Worm (Caenorhabditis elegans) whole organism, young adult: ENCODE results near the gene rab-1.

Experiments used
- B0019.2 ChIP-seq: fragments of 200-800 bp; sonication (Bioruptor generic); conservative IDR thresholded peaks from 2 replicates; pipeline ENCODE4 v1.3.6; 2022; ENCODE audit warnings: missing genetic modification reagents, missing genetic modification characterization, missing compliant biosample characterization
- C06A6.2 ChIP-seq: fragments of 200-800 bp; sonication (Bioruptor generic); conservative IDR thresholded peaks from 2 replicates; pipeline ENCODE4 v1.3.6; 2022; ENCODE audit warnings: missing genetic modification characterization, missing compliant biosample characterization
- F10E7.11 ChIP-seq: sonication (generic microtip); optimal IDR thresholded peaks from 2 replicates; lab custom pipeline; 2017; ENCODE audit warnings: mild to moderate bottlenecking, missing genetic modification characterization, moderate library complexity, missing compliant biosample characterization
- F49E8.2 ChIP-seq: sonication (generic microtip); optimal IDR thresholded peaks from 3 replicates; lab custom pipeline; 2017; ENCODE audit warnings: missing genetic modification characterization, mild to moderate bottlenecking, missing compliant biosample characterization, antibody characterized with exemption, moderate library complexity; ENCODE audit not compliant: insufficient read depth
- F55B11.4 ChIP-seq: sonication (generic microtip); optimal IDR thresholded peaks from 2 replicates; lab custom pipeline; 2016; ENCODE audit warnings: missing compliant biosample characterization, missing genetic modification characterization, borderline replicate concordance; ENCODE audit not compliant: insufficient read depth
- F57A8.1 ChIP-seq: fragments of 200-800 bp; sonication (Bioruptor generic); optimal IDR thresholded peaks from 2 replicates; lab custom pipeline; 2018; ENCODE audit warnings: mild to moderate bottlenecking, missing genetic modification characterization, moderate library complexity, missing compliant biosample characterization
- K11D2.4 ChIP-seq: fragments of 200-800 bp; sonication (Bioruptor generic); IDR thresholded peaks from 2 replicates; pipeline ENCODE4 v1.3.6; 2022; ENCODE audit warnings: missing genetic modification reagents, missing genetic modification characterization, missing compliant biosample characterization
- T26A5.8 ChIP-seq: sonication (generic microtip); optimal IDR thresholded peaks from 2 replicates; lab custom pipeline; 2016; ENCODE audit warnings: missing genetic modification characterization, missing compliant biosample characterization
- Y53F4B.3 ChIP-seq: fragments of 200-800 bp; sonication (Bioruptor generic); IDR thresholded peaks from 2 replicates; pipeline ENCODE4 v1.3.6; 2022; ENCODE audit warnings: missing genetic modification reagents, missing genetic modification characterization, missing compliant biosample characterization
- Y53G8AR.9 ChIP-seq: fragments of 200-800 bp; sonication (Bioruptor generic); conservative IDR thresholded peaks from 2 replicates; pipeline ENCODE4 v1.3.6; 2022; ENCODE audit warnings: missing genetic modification reagents, missing genetic modification characterization, missing compliant biosample characterization
- Y79H2A.3 ChIP-seq: fragments of 200-800 bp; sonication (Bioruptor generic); conservative IDR thresholded peaks from 2 replicates; pipeline ENCODE4 v1.3.6; 2022; ENCODE audit warnings: missing genetic modification reagents, missing genetic modification characterization, missing compliant biosample characterization
- atf-7 ChIP-seq: sonication (generic microtip); optimal IDR thresholded peaks from 2 replicates; lab custom pipeline; 2017; ENCODE audit warnings: mild to moderate bottlenecking, missing genetic modification characterization, missing compliant biosample characterization
- cebp-1 ChIP-seq, 2 experiments: fragments of 200-800 bp in 1 of 2; sonication (Bioruptor generic) in 1 of 2; sonication (generic microtip) in 1 of 2; IDR thresholded peaks in 1 of 2; optimal IDR thresholded peaks in 1 of 2; 2 replicates each; pipeline versions ENCODE4 v1.3.6 to Lab custom; 2017 to 2022; ENCODE audit warnings: missing compliant biosample characterization in 2 of 2, missing genetic modification characterization in 2 of 2, mild to moderate bottlenecking in 1 of 2, missing genetic modification reagents in 1 of 2, moderate library complexity in 1 of 2
- dox-1 ChIP-seq: fragments of 200-800 bp; sonication (Bioruptor generic); IDR thresholded peaks from 2 replicates; pipeline ENCODE4 v1.3.6; 2022; ENCODE audit warnings: missing genetic modification reagents, missing genetic modification characterization, missing compliant biosample characterization
- dpl-1 ChIP-seq: fragments of 150-350 bp; optimal IDR thresholded peaks from 2 replicates; lab custom pipeline; 2014; ENCODE audit warnings: missing biosample characterization, missing genetic modification reagents, missing genetic modification characterization
- egl-44 ChIP-seq: fragments of 200-800 bp; sonication (Bioruptor generic); IDR thresholded peaks from 2 replicates; pipeline ENCODE4 v1.3.6; 2022; ENCODE audit warnings: missing genetic modification reagents, missing genetic modification characterization, missing compliant biosample characterization
- ets-4 ChIP-seq: fragments of 200-800 bp; sonication (Bioruptor generic); optimal IDR thresholded peaks from 2 replicates; lab custom pipeline; 2018; ENCODE audit warnings: mild to moderate bottlenecking, missing genetic modification characterization, missing compliant biosample characterization
- him-1 ChIP-seq: sonication (generic microtip); optimal IDR thresholded peaks from 2 replicates; lab custom pipeline; 2016; ENCODE audit warnings: missing genotype, missing genetic modification reagents, missing genetic modification characterization, missing compliant biosample characterization
- hsf-1 ChIP-seq: fragments of 200-800 bp; sonication (Bioruptor generic); IDR thresholded peaks from 2 replicates; pipeline ENCODE4 v1.3.6; 2022; ENCODE audit warnings: missing genetic modification reagents, missing genetic modification characterization, missing compliant biosample characterization
- lin-26 ChIP-seq: fragments of 200-800 bp; sonication (Bioruptor generic); IDR thresholded peaks from 2 replicates; pipeline ENCODE4 v1.3.6; 2022; ENCODE audit warnings: missing genetic modification reagents, missing genetic modification characterization, missing compliant biosample characterization
- lin-54 ChIP-seq: fragments of 200-800 bp; sonication (Bioruptor generic); optimal IDR thresholded peaks from 2 replicates; lab custom pipeline; 2018; ENCODE audit warnings: mild to moderate bottlenecking, missing genetic modification characterization, missing compliant biosample characterization
- madf-10 ChIP-seq: sonication (generic microtip); optimal IDR thresholded peaks from 2 replicates; lab custom pipeline; 2016; ENCODE audit warnings: mild to moderate bottlenecking, missing genetic modification characterization, missing compliant biosample characterization
- madf-6 ChIP-seq: fragments of 200-800 bp; sonication (Bioruptor generic); IDR thresholded peaks from 2 replicates; pipeline ENCODE4 v1.3.6; 2022; ENCODE audit warnings: missing genetic modification reagents, missing genetic modification characterization, missing compliant biosample characterization
- nhr-179 ChIP-seq: sonication (generic microtip); optimal IDR thresholded peaks from 2 replicates; lab custom pipeline; 2016; ENCODE audit warnings: mild to moderate bottlenecking, missing genetic modification characterization, missing compliant biosample characterization
- nhr-27 ChIP-seq: fragments of 200-800 bp; sonication (Bioruptor generic); optimal IDR thresholded peaks from 2 replicates; lab custom pipeline; 2018; ENCODE audit warnings: mild to moderate bottlenecking, missing genetic modification characterization, moderate library complexity, missing compliant biosample characterization
- pha-4 ChIP-seq: fragments of 150-350 bp; sonication (generic microtip); optimal IDR thresholded peaks from 2 replicates; lab custom pipeline; 2014; ENCODE audit warnings: missing biosample characterization, missing genetic modification reagents, missing genetic modification characterization
- sea-2 ChIP-seq: fragments of 200-800 bp; sonication (Bioruptor generic); IDR thresholded peaks from 2 replicates; pipeline ENCODE4 v1.3.6; 2022; ENCODE audit warnings: missing genetic modification characterization, missing compliant biosample characterization
- sptf-2 ChIP-seq: fragments of 200-800 bp; sonication (Bioruptor generic); optimal IDR thresholded peaks from 2 replicates; lab custom pipeline; 2018; ENCODE audit warnings: mild to moderate bottlenecking, missing genetic modification characterization, missing compliant biosample characterization
- tbp1 ChIP-seq: fragments of 200-800 bp; sonication (Bioruptor generic); optimal IDR thresholded peaks from 2 replicates; lab custom pipeline; 2018; ENCODE audit warnings: mild to moderate bottlenecking, missing genetic modification characterization, missing compliant biosample characterization
- unc-62 ChIP-seq: fragments of 150-350 bp; optimal IDR thresholded peaks from 2 replicates; lab custom pipeline; 2014; ENCODE audit warnings: missing biosample characterization, missing genetic modification reagents, missing genetic modification characterization
- zfh-2 ChIP-seq: fragments of 200-800 bp; sonication (Bioruptor generic); conservative IDR thresholded peaks from 2 replicates; pipeline ENCODE4 v1.3.6; 2022; ENCODE audit warnings: missing genetic modification reagents, missing genetic modification characterization, missing compliant biosample characterization
- ztf-25 ChIP-seq: fragments of 200-800 bp; sonication (Bioruptor generic); IDR thresholded peaks from 2 replicates; pipeline ENCODE4 v1.3.6; 2022; ENCODE audit warnings: missing genetic modification reagents, missing genetic modification characterization, missing compliant biosample characterization

rab-1 gene

ce11 chrV:1257929-1258328 lies 5.9 kb downstream of the rab-1 start:
- TF ChIP-seq hsf-1 (peak; percentile 93), dox-1 (0 out of 2 replicates have a peak, but pooled peaks have one; percentile 36)

- TF ChIP-seq dox-1 = 0 out of 2 replicates have a peak, but pooled peaks have one; percentile 45
- TF ChIP-seq hsf-1 = peak; percentile 95
These were observed 6.7 kb downstream of the rab-1 start for ce11 chrV:1257054-1257453.

DNA sequence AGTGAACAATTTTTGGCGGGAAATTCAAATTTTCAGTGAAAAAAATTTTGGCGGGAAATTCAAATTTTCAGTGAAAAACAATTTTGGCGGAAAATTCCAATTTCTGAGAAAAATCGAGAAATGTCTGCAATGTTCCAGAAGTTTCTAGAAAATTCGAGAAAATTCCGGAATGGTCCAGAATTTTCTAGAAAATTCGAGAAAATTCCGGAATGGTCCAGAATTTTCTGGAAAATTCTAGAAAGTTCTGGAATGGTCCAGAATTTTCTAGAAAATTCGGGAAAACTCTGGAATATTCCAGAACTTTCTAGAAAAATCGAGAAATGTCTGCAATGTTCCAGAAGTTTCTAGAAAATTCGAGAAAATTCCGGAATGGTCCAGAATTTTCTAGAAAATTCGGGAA lies 7.5 kb downstream of the rab-1 start:
- TF ChIP-seq dox-1 (peak; percentile 64), madf-6 (GFP tag; lab: Robert Waterston, UW) (0 out of 2 replicates have a peak, but pooled peaks have one; percentile 14), hsf-1 (peak; percentile 97)

ce11 chrV:1254769-1255168 lies 9.0 kb downstream of the rab-1 start:
- TF ChIP-seq dox-1 (peak; percentile 36; the same call in 1 of the 2 replicates), hsf-1 (peak; percentile 96)

ce11 chrV:1252794-1253193 lies 11.0 kb downstream of the rab-1 start:
- TF ChIP-seq sptf-2 = no peak
- no peak for TF ChIP-seq pha-4
- no peak for TF ChIP-seq T26A5.8 (tag; lab: Kevin White, UChicago)
- TF ChIP-seq tbp1 = no peak
- no peak for TF ChIP-seq unc-62
- TF ChIP-seq F49E8.2 (tag; lab: Kevin White, UChicago) = no peak
- TF ChIP-seq nhr-179 (tag; lab: Kevin White, UChicago) = no peak
- TF ChIP-seq ztf-25 (GFP tag; lab: Robert Waterston, UW) = no peak
- TF ChIP-seq lin-26 (GFP tag; lab: Robert Waterston, UW) = no peak

DNA sequence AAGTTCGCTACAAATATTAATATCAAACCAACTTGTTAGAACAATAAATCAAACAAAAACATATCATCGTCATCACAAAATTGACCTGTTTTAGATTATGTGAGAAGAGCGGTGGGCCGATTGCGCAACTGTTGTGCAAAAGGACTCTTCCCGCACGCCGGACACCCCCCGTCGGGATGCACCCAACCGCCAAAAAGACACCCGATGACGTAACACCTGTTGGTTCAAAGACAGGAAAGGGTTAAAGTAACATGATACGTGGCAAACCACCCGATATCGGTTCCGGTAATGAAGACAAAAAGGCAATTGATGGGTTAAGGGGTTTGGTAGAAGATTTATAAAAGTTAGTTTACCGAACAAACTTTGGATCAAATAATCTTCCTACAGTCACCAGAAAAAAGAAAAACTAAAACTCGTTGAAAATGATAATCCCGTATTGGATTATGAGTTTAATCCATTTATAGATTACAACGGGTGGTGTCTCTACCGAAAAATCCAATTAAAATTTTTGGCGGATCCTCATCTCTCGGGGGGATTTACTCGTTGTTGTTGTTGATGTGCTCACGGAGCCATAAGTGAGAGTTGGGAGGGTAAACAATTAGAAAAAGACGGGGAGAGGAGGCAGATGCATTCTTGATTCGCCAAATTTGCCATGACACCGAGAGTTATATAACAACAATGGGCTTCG lies 19.6 kb downstream of the rab-1 start:
- TF ChIP-seq F55B11.4 (tag; lab: Kevin White, UChicago) (no peak), C06A6.2 (GFP tag; lab: Robert Waterston, UW) (no peak), egl-44 (no peak), Y53F4B.3 (no peak), B0019.2 (GFP tag; lab: Robert Waterston, UW) (no peak), pha-4 (no peak), him-1 (tag; lab: Kevin White, UChicago) (no peak), cebp-1 (GFP tag; IDR thresholded peaks at IDR 0.05; lab: Robert Waterston, UW) (no peak), cebp-1 (tag; optimal IDR thresholded peaks at IDR 0.05; lab: Kevin White, UChicago) (no peak), F49E8.2 (tag; lab: Kevin White, UChicago) (no peak), zfh-2 (GFP tag; lab: Robert Waterston, UW) (no peak), Y53G8AR.9 (GFP tag; lab: Robert Waterston, UW) (no peak), madf-10 (tag; lab: Kevin White, UChicago) (no peak), sea-2 (GFP tag; lab: Robert Waterston, UW) (no peak), atf-7 (tag; lab: Kevin White, UChicago) (no peak)

- TF ChIP-seq nhr-179 (tag; lab: Kevin White, UChicago) (no peak), C06A6.2 (GFP tag; lab: Robert Waterston, UW) (no peak), ets-4 (GFP tag; lab: Kevin White, UChicago) (no peak), dpl-1 (GFP tag; lab: Kevin White, UChicago) (no peak), Y79H2A.3 (GFP tag; lab: Robert Waterston, UW) (no peak), lin-54 (GFP tag; lab: Kevin White, UChicago) (no peak), K11D2.4 (GFP tag; lab: Robert Waterston, UW) (no peak), nhr-27 (tag; lab: Kevin White, UChicago) (no peak), F10E7.11 (tag; lab: Kevin White, UChicago) (no peak), F57A8.1 (GFP tag; lab: Kevin White, UChicago) (no peak), pha-4 (no peak), F49E8.2 (tag; lab: Kevin White, UChicago) (no peak)
These were observed 20.8 kb downstream of the rab-1 start for ce11 chrV:1243011-1243410.
